Worm (Caenorhabditis elegans) whole organism, L4 larva: ENCODE measurements around the gene ckb-3.
A peak's percentile ranks its signal among the peaks of the same experiment; 100 is the strongest.

Experiments
- ama-1 ChIP-seq: fragments of 150-350 bp; optimal IDR thresholded peaks from 2 replicates; lab custom pipeline; 2014; ENCODE audit warnings: inconsistent platforms, mixed read lengths
- ceh-32 ChIP-seq: sonication (generic microtip); optimal IDR thresholded peaks from 2 replicates; lab custom pipeline; 2016; ENCODE audit warnings: mild to moderate bottlenecking, missing genetic modification characterization, missing compliant biosample characterization; ENCODE audit not compliant: poor library complexity
- daf-12 ChIP-seq: fragments of 150-350 bp; optimal IDR thresholded peaks from 2 replicates; lab custom pipeline; 2014; ENCODE audit warnings: missing biosample characterization, missing genetic modification reagents, missing genetic modification characterization
- dve-1 ChIP-seq: sonication (generic microtip); optimal IDR thresholded peaks from 2 replicates; lab custom pipeline; 2017; ENCODE audit warnings: antibody characterized with exemption, mild to moderate bottlenecking, missing genetic modification characterization, missing compliant biosample characterization; ENCODE audit not compliant: insufficient read depth
- hlh-11 ChIP-seq: fragments of 200-800 bp; sonication (Bioruptor generic); optimal IDR thresholded peaks from 2 replicates; lab custom pipeline; 2018; ENCODE audit warnings: mild to moderate bottlenecking, missing genetic modification characterization, missing compliant biosample characterization
- hlh-30 ChIP-seq: sonication (generic microtip); optimal IDR thresholded peaks from 2 replicates; lab custom pipeline; 2017; ENCODE audit warnings: antibody characterized with exemption, mild to moderate bottlenecking, missing genetic modification characterization, missing compliant biosample characterization; ENCODE audit not compliant: insufficient read depth
- hmg-1.1 ChIP-seq: fragments of 200-800 bp; sonication (Bioruptor generic); IDR thresholded peaks from 2 replicates; pipeline ENCODE4 v1.3.6; 2022; ENCODE audit warnings: missing genetic modification reagents, missing genetic modification characterization, missing compliant biosample characterization
- lin-13 ChIP-seq: fragments of 150-350 bp; optimal IDR thresholded peaks from 2 replicates; lab custom pipeline; 2014; ENCODE audit warnings: missing biosample characterization, missing genetic modification reagents, missing genetic modification characterization
- lin-15B ChIP-seq: fragments of 150-350 bp; sonication (generic microtip); optimal IDR thresholded peaks from 3 replicates; lab custom pipeline; 2014; ENCODE audit warnings: missing biosample characterization, missing genetic modification characterization
- lin-38 ChIP-seq: fragments of 200-800 bp; sonication (Bioruptor generic); IDR thresholded peaks from 2 replicates; pipeline ENCODE4 v1.3.6; 2022; ENCODE audit warnings: missing genetic modification reagents, missing genetic modification characterization, missing compliant biosample characterization
- nhr-28 ChIP-seq: fragments of 150-350 bp; optimal IDR thresholded peaks from 2 replicates; lab custom pipeline; 2014; ENCODE audit warnings: missing biosample characterization, missing genetic modification characterization
- nhr-48 ChIP-seq: sonication (generic microtip); optimal IDR thresholded peaks from 2 replicates; lab custom pipeline; 2016; ENCODE audit warnings: mild to moderate bottlenecking, missing genetic modification characterization, missing compliant biosample characterization
- ztf-7 ChIP-seq: fragments of 150-350 bp; optimal IDR thresholded peaks from 2 replicates; lab custom pipeline; 2014; ENCODE audit warnings: missing biosample characterization, missing genetic modification characterization

ckb-3 gene

ce11 chrIII:4419117-4419978 is 48.7 kb downstream of the ckb-3 start, which contains the start of the genes R07E5.7 and cku-80 (continued):
- TF ChIP-seq ceh-32 (tag; lab: Kevin White, UChicago): no peak
- peak; percentile 39 for TF ChIP-seq nhr-28 (tag; lab: Kevin White, UChicago)
- TF ChIP-seq hlh-30 (tag; lab: Kevin White, UChicago): peak; percentile 92
- no peak for TF ChIP-seq daf-12 (tag; lab: Kevin White, UChicago)
- TF ChIP-seq hmg-1.1 (GFP tag; lab: Robert Waterston, UW): peak; percentile 42; the same call in 1 of the 2 replicates
- peak; percentile 47 for TF ChIP-seq ztf-7 (tag; lab: Kevin White, UChicago)
- TF ChIP-seq lin-13 (GFP tag; lab: Kevin White, UChicago): peak; percentile 19
- TF ChIP-seq hlh-11 (tag; lab: Kevin White, UChicago): peak; percentile 55
- peak; percentile 64 for TF ChIP-seq dve-1 (tag; lab: Kevin White, UChicago)
- peak; percentile 33 for TF ChIP-seq lin-15B (tag; lab: Kevin White, UChicago)
- TF ChIP-seq lin-38 (GFP tag; lab: Robert Waterston, UW): peak; percentile 70
- TF ChIP-seq ama-1 (lab: Kevin White, UChicago): peak; percentile 27
- peak; percentile 17 for TF ChIP-seq nhr-48 (tag; lab: Kevin White, UChicago)
